Fruit fly (Drosophila melanogaster) whole organism, embryonic: Measurements from ENCODE around the gene CG45049.

Source experiments
- CG11398 ChIP-seq: fragments of 200-800 bp; sonication (Bioruptor generic); optimal IDR thresholded peaks from 2 replicates; lab custom pipeline; 2016; ENCODE audit warnings: missing biosample characterization, missing genetic modification characterization
- CG14710 ChIP-seq: fragments of 200-800 bp; sonication (Bioruptor generic); optimal IDR thresholded peaks from 3 replicates; lab custom pipeline; 2019; ENCODE audit warnings: missing biosample characterization, mild to moderate bottlenecking, missing genetic modification characterization, moderate library complexity
- CG15073 ChIP-seq: fragments of 200-800 bp; sonication (Bioruptor generic); optimal IDR thresholded peaks from 2 replicates; lab custom pipeline; 2016; ENCODE audit warnings: missing biosample characterization, missing genetic modification characterization
- CG2678 ChIP-seq: fragments of 200-800 bp; sonication (Bioruptor generic); optimal IDR thresholded peaks from 3 replicates; lab custom pipeline; 2019; ENCODE audit warnings: missing biosample characterization, mild to moderate bottlenecking, missing genetic modification characterization, moderate library complexity
- CG34376 ChIP-seq: fragments of 200-800 bp; sonication (Bioruptor generic); optimal IDR thresholded peaks from 2 replicates; lab custom pipeline; 2018; ENCODE audit warnings: missing biosample characterization, mild to moderate bottlenecking, missing genetic modification characterization
- CG4707 ChIP-seq: fragments of 200-800 bp; sonication (Bioruptor generic); optimal IDR thresholded peaks from 2 replicates; lab custom pipeline; 2018; ENCODE audit warnings: missing biosample characterization, mild to moderate bottlenecking, missing genetic modification characterization, moderate library complexity
- CG8765 ChIP-seq: fragments of 200-800 bp; sonication (Bioruptor generic); IDR thresholded peaks from 2 replicates; pipeline ENCODE4 v1.3.6; 2022; ENCODE audit warnings: missing biosample characterization, missing genetic modification characterization
- CG9932 ChIP-seq: fragments of 200-800 bp; sonication (Bioruptor generic); IDR thresholded peaks from 2 replicates; pipeline ENCODE4 v1.3.6; 2022; ENCODE audit warnings: missing biosample characterization, missing genetic modification characterization
- Dip2 ChIP-seq: fragments of 200-800 bp; sonication (Bioruptor generic); IDR thresholded peaks from 2 replicates; pipeline ENCODE4 v1.3.6; 2022; ENCODE audit warnings: missing biosample characterization, missing genetic modification characterization
- Ets65A ChIP-seq: fragments of 200-800 bp; sonication (Bioruptor generic); peaks from one replicate; lab custom pipeline; 2016; ENCODE audit warnings: missing biosample characterization, missing genetic modification characterization
- Oli ChIP-seq: fragments of 200-800 bp; sonication (Bioruptor generic); optimal IDR thresholded peaks from 2 replicates; lab custom pipeline; 2018; ENCODE audit warnings: missing biosample characterization, mild to moderate bottlenecking, missing genetic modification characterization, moderate library complexity
- ac ChIP-seq: fragments of 200-800 bp; sonication (Bioruptor generic); optimal IDR thresholded peaks from 3 replicates; lab custom pipeline; 2017; ENCODE audit warnings: missing biosample characterization, mild to moderate bottlenecking, missing genetic modification characterization
- ash1 ChIP-seq: fragments of 200-800 bp; sonication (Bioruptor generic); optimal IDR thresholded peaks from 2 replicates; lab custom pipeline; 2018; ENCODE audit warnings: missing biosample characterization, mild to moderate bottlenecking, missing genetic modification characterization
- bab2 ChIP-seq: fragments of 200-800 bp; sonication (Bioruptor generic); optimal IDR thresholded peaks from 2 replicates; lab custom pipeline; 2016; ENCODE audit warnings: missing biosample characterization, missing genetic modification characterization
- da ChIP-seq: fragments of 200-800 bp; sonication (Bioruptor generic); optimal IDR thresholded peaks from 2 replicates; lab custom pipeline; 2016; ENCODE audit warnings: missing biosample characterization, missing genetic modification characterization
- disco-r ChIP-seq: fragments of 200-800 bp; sonication (Bioruptor generic); optimal IDR thresholded peaks from 2 replicates; lab custom pipeline; 2016; ENCODE audit warnings: missing biosample characterization, missing genetic modification characterization
- dm ChIP-seq: fragments of 200-800 bp; sonication (Bioruptor generic); optimal IDR thresholded peaks from 3 replicates; lab custom pipeline; 2016; ENCODE audit warnings: missing biosample characterization, missing genetic modification characterization
- dmrt99B ChIP-seq: fragments of 200-800 bp; sonication (Bioruptor generic); optimal IDR thresholded peaks from 2 replicates; lab custom pipeline; 2018; ENCODE audit warnings: missing biosample characterization, mild to moderate bottlenecking, missing genetic modification characterization, moderate library complexity
- emc ChIP-seq: fragments of 200-800 bp; sonication (Bioruptor generic); optimal IDR thresholded peaks from 2 replicates; lab custom pipeline; 2016; ENCODE audit warnings: missing biosample characterization, missing genetic modification characterization
- oc ChIP-seq: fragments of 200-800 bp; sonication (Bioruptor generic); optimal IDR thresholded peaks from 2 replicates; lab custom pipeline; 2018; ENCODE audit warnings: missing biosample characterization, mild to moderate bottlenecking, missing genetic modification characterization, moderate library complexity
- org-1 ChIP-seq: fragments of 200-800 bp; sonication (Bioruptor generic); optimal IDR thresholded peaks from 2 replicates; lab custom pipeline; 2017; ENCODE audit warnings: missing biosample characterization, missing genetic modification characterization
- otp ChIP-seq: fragments of 200-800 bp; sonication (Bioruptor generic); IDR thresholded peaks from 3 replicates; pipeline ENCODE4, ENCODE4 v1.3.6; 2022; ENCODE audit warnings: missing biosample characterization, missing genetic modification characterization
- phol ChIP-seq: fragments of 200-800 bp; sonication (Bioruptor generic); optimal IDR thresholded peaks from 3 replicates; lab custom pipeline; 2018; ENCODE audit warnings: missing biosample characterization, mild to moderate bottlenecking, missing genetic modification characterization, moderate library complexity
- pros ChIP-seq: fragments of 200-800 bp; sonication (Bioruptor generic); optimal IDR thresholded peaks from 3 replicates; lab custom pipeline; 2019; ENCODE audit warnings: missing biosample characterization, mild to moderate bottlenecking, missing genetic modification characterization, moderate library complexity
- sens ChIP-seq: fragments of 200-800 bp; sonication (Bioruptor generic); peaks from one replicate; lab custom pipeline; 2016; ENCODE audit warnings: missing biosample characterization, missing genetic modification characterization
- sug ChIP-seq: fragments of 200-800 bp; optimal IDR thresholded peaks from 2 replicates; lab custom pipeline; 2019; ENCODE audit warnings: missing biosample characterization, mild to moderate bottlenecking, missing genetic modification characterization, moderate library complexity
- usp ChIP-seq: fragments of >200 bp; optimal IDR thresholded peaks from 2 replicates; lab custom pipeline; 2017; ENCODE audit warnings: missing biosample characterization, missing genetic modification characterization
- vnd ChIP-seq: fragments of 200-800 bp; sonication (Bioruptor generic); IDR thresholded peaks from 3 replicates; pipeline ENCODE4 v1.3.6; 2022; ENCODE audit warnings: missing biosample characterization, missing genetic modification characterization; ENCODE audit not compliant: partially characterized antibody

The CG45049 gene

DNA sequence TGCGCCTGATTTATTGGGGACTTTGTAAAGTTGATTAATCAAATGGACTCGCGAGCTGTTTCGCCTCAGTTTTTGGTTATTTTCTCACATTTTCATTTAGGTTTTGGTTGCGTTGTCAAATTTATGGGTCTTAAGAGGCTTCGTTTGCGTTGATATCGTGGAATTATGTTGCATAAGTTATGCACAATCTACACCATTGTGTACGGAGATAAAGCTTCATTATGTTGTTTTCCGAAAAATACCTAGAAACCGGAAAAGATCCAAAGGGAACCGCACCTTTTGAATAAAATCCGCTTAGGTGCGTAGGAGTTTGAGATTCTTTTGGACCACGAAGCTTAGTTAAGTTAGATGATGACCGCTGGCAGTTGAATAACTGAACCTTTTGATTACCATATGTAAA, 30.4 kb downstream of the CG45049 start (continued):
- no peak for TF ChIP-seq CG14710 (tag; lab: Kevin White, UChicago)
- TF ChIP-seq oc (tag; lab: Kevin White, UChicago): peak; percentile 77

DNA sequence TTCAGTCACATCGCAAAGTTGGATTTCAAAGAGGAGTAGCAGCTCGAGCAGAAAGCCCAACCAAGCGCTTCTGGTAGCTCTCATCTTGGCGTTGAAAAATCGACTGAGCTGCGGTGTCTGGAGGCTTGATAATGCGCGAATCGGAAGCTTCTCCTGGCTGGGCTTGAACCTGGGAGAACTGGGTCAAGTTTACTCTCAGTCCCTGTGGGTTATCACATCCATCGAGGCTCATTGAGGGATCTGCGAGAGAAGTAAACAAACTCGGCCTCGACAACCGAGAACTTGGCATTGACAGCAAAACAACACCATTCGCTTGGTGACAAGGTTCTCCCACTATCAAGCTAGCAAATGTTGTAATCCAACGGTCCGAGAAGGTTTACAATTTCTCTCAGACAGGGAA, 34.2 kb downstream of the CG45049 start, which contains the start of gene Nepl13:
TSS of gene Nepl13 (minus strand) at position 89 of the 400 bp plus-strand sequence.
- TF ChIP-seq CG34376: peak; percentile 52
- peak; percentile 0 for TF ChIP-seq sug
- TF ChIP-seq CG4707 (GFP tag; lab: Kevin White, UChicago): no peak

DNA sequence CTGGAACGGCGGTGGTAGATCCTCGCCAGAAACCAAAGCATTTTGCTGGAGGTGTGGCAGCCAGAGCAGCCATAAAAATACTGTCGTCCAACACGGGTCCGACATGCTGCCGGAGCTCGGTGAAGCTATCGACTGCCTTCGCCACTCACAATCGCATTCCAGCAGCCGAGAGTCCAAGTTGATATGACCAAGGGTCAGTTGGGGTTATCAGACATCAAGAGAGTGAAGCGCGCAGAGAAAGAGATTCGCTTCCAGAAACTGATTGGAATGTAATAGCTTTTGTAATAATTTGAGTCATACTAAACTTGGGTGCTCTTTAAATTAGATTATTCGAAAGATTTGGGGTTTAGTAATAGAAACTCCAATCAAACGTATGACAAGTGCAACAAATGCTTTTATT, 36.8 kb downstream of the CG45049 start, which contains the start of gene Nepl14:
TSS of gene Nepl14 (minus strand) at position 125 of the 400 bp plus-strand sequence.
- TF ChIP-seq phol (tag; lab: Kevin White, UChicago): no peak
- TF ChIP-seq otp (GFP tag; lab: Robert Waterston, UW): no peak
- TF ChIP-seq CG34376: peak; percentile 46
- no peak for TF ChIP-seq ac (GFP tag; lab: Kevin White, UChicago)
- TF ChIP-seq Oli (tag; lab: Kevin White, UChicago): no peak
- TF ChIP-seq, all 482 proteins: peak for 1

DNA sequence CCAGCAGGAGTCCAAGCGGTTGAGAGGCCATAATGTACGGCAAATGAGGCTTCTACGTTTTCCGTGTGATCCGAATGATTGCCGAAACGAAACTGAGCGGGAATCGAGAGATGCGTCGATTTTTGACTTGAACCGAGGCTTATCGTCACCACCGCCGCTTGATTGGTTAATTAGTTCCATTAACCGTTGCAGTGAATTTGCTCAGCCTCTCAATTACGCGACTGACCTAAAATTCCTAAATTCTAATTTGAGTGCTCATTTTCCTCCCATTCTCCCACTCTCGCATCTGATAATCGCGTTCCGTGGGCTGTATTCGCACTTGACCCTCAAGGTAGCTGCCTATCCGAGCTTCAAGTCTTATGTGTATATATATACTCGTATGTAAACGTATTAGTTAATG, 39.3 kb downstream of the CG45049 start, which contains the start of gene Nepl15:
TSS of gene Nepl15 (minus strand) at position 101 of the 400 bp plus-strand sequence.
- TF ChIP-seq Ets65A: peak; percentile 23
- TF ChIP-seq ash1 (GFP tag; lab: Kevin White, UChicago): no peak

DNA sequence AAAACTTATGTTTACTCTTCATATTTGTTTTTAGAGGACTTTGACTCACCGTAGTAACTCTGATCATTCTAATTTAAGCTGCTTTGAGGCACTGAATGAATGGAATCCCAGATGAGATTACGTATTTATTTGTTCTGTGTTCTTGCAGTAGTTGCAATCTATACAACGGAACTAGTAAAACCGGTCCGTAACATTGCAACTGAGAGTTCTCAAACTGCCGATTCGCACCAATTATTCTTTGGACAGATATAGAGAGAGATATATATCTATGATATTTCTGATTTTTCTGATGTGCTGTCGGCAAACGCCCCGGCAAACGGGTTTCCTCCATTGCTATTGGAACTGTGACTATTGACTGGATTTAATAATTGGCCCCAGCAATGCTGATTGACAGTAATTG, 40.8 kb downstream of the CG45049 start, which contains the start of gene CG13841:
TSS of gene CG13841 (minus strand) at position 101 of the 400 bp plus-strand sequence.
- TF ChIP-seq sens (GFP tag; lab: Kevin White, UChicago): peak; percentile 38
- no peak for TF ChIP-seq org-1 (GFP tag; lab: Kevin White, UChicago)
- TF ChIP-seq CG14710 (tag; lab: Kevin White, UChicago): no peak
- no peak for TF ChIP-seq disco-r

DNA sequence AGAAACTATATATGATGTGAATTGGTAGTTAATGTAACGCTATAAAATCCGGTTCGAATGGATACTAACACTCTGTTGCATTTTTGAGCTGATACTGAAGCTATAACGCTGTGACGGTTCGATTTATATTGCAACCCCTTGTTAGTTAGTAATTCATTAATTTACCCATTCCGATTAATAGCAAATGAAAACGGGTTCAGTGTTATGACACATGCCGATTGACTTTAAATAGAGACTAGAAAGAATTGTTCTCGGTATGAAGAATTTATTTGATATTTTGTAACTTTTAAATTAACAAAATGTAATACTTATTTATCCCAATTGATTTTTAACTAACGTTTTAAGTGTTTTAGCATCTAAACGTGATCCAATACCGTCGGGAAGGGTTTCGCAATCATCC, 41.9 kb downstream of the CG45049 start, which contains the start of gene CG43091:
TSS of gene CG43091 (minus strand) at position 101 of the 400 bp plus-strand sequence.
- TF ChIP-seq sens (GFP tag; lab: Kevin White, UChicago): peak; percentile 37
- no peak for TF ChIP-seq CG2678 (tag; lab: Kevin White, UChicago)

DNA sequence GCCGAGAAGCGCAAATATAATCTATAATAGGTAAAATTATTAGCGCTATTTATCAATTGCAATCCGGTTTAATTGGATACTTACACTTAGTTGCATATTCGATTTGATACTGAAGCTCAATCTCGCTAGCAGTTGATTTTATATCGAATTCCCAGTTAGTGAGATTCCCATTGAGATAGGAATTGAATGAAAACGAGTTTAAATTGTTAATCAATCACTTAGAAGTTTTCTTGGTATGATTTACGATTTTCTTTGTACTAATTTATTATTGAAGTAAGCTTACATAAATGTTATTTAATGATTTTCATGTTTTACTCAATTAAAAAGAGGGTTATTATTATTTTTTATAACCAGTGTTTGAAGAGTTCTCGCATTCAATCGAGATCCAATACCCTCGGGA, 42.8 kb downstream of the CG45049 start, which contains the start of gene CG43092:
TSS of gene CG43092 (minus strand) at position 101 of the 400 bp plus-strand sequence.
- TF ChIP-seq dm (GFP tag; lab: Kevin White, UChicago): no peak
- no peak for TF ChIP-seq CG11398 (GFP tag; lab: Kevin White, UChicago)
- TF ChIP-seq emc (GFP tag; lab: Kevin White, UChicago): no peak
- TF ChIP-seq vnd (GFP tag; lab: Robert Waterston, UW): no peak
- no peak for TF ChIP-seq dmrt99B (tag; lab: Kevin White, UChicago)
- no peak for TF ChIP-seq CG8765
- TF ChIP-seq Dip2 (GFP tag; lab: Robert Waterston, UW): no peak
- TF ChIP-seq da: no peak
- no peak for TF ChIP-seq CG15073 (GFP tag; lab: Kevin White, UChicago)
- no peak for TF ChIP-seq pros (GFP tag; lab: Kevin White, UChicago)
- TF ChIP-seq usp: no peak
- no peak for TF ChIP-seq CG9932 (GFP tag; lab: Robert Waterston, UW)
- no peak for TF ChIP-seq bab2 (GFP tag; lab: Kevin White, UChicago)
- TF ChIP-seq CG34376: no peak
